Fruit fly (Drosophila melanogaster): Measurements from ENCODE around the gene CG15399.

- TF ChIP-seq CG1603 (tag; optimal IDR thresholded peaks at IDR 0.05) (no peak), CG4424 (GFP tag; optimal IDR thresholded peaks at IDR 0.05) (no peak), jing (GFP tag; optimal IDR thresholded peaks at IDR 0.05) (no peak), Dref (GFP tag; IDR thresholded peaks at IDR 0.05) (no peak), row (GFP tag; IDR thresholded peaks at IDR 0.05) (no peak), Fer3 (tag; optimal IDR thresholded peaks at IDR 0.05) (no peak), ttk (GFP tag; IDR thresholded peaks at IDR 0.05) (no peak), Ets97D (GFP tag; optimal IDR thresholded peaks at IDR 0.05) (no peak), crol (GFP tag; IDR thresholded peaks at IDR 0.05) (no peak), CG2120 (GFP tag; optimal IDR thresholded peaks at IDR 0.05) (no peak)
These were observed 31.0 kb upstream of the CG15399 start for dm6 chr2L:2802527-2802926.

Data from whole organism, embryonic.